Worm (Caenorhabditis elegans) whole organism, L3 larva: ENCODE data around the gene lido-5.
A peak's percentile ranks its signal among the peaks of the same experiment; 100 is the strongest.
"Not testable (repeated sequence)": the region's sequence is repeated elsewhere in the genome, so short reads cannot be mapped to it uniquely, and the experiment has no call there.

Experiments
- R02D3.7 ChIP-seq: fragments of 150-350 bp; optimal IDR thresholded peaks from 2 replicates; lab custom pipeline; 2014; ENCODE audit warnings: missing biosample characterization, missing genetic modification characterization
- ama-1 ChIP-seq: fragments of 150-350 bp; optimal IDR thresholded peaks from 2 replicates; lab custom pipeline; 2018
- ceh-16 ChIP-seq: sonication (generic microtip); optimal IDR thresholded peaks from 2 replicates; lab custom pipeline; 2017; ENCODE audit warnings: missing biosample characterization, missing genetic modification characterization
- ceh-28 ChIP-seq: fragments of 150-350 bp; optimal IDR thresholded peaks from 2 replicates; lab custom pipeline; 2014; ENCODE audit warnings: missing biosample characterization, missing genetic modification reagents, missing genetic modification characterization
- daf-12 ChIP-seq: fragments of 150-350 bp; optimal IDR thresholded peaks from 2 replicates; lab custom pipeline; 2014; ENCODE audit warnings: missing biosample characterization, missing genetic modification reagents, missing genetic modification characterization
- egl-27 ChIP-seq: sonication (generic microtip); optimal IDR thresholded peaks from 4 replicates; lab custom pipeline; 2017; ENCODE audit warnings: missing biosample characterization, missing genetic modification reagents, missing genetic modification characterization
- egl-5 ChIP-seq: fragments of 150-350 bp; optimal IDR thresholded peaks from 2 replicates; lab custom pipeline; 2017; ENCODE audit warnings: missing biosample characterization, missing genetic modification reagents, missing genetic modification characterization, inconsistent platforms
- elt-1 ChIP-seq: fragments of 150-350 bp; optimal IDR thresholded peaks from 2 replicates; lab custom pipeline; 2014; ENCODE audit warnings: missing biosample characterization, missing genetic modification characterization
- elt-2 ChIP-seq: sonication (generic microtip); optimal IDR thresholded peaks from 2 replicates; lab custom pipeline; 2016; ENCODE audit warnings: missing genetic modification reagents, mild to moderate bottlenecking, missing genetic modification characterization, missing compliant biosample characterization
- elt-3 ChIP-seq, 3 experiments: fragments of 150-350 bp in 1 of 3; sonication (generic microtip) in 2 of 3; optimal IDR thresholded peaks; 2 replicates in 2 of 3; 4 replicates in 1 of 3; lab custom pipeline; 2014 to 2017; ENCODE audit warnings: missing biosample characterization in 3 of 3, missing genetic modification characterization in 3 of 3
- eor-1 ChIP-seq, 2 experiments: fragments of 150-350 bp; optimal IDR thresholded peaks; 2 replicates each; lab custom pipeline; 2014 to 2018; ENCODE audit warnings: missing biosample characterization in 2 of 2, missing genetic modification characterization in 2 of 2
- fkh-2 ChIP-seq: fragments of 150-350 bp; optimal IDR thresholded peaks from 2 replicates; lab custom pipeline; 2014; ENCODE audit warnings: missing biosample characterization, missing genetic modification reagents, missing genetic modification characterization
- hmg-11 ChIP-seq: sonication (generic microtip); optimal IDR thresholded peaks from 2 replicates; lab custom pipeline; 2016; ENCODE audit warnings: missing genetic modification characterization, missing compliant biosample characterization
- jun-1 ChIP-seq: fragments of 150-350 bp; optimal IDR thresholded peaks from 2 replicates; lab custom pipeline; 2014; ENCODE audit warnings: missing biosample characterization, missing genetic modification reagents, missing genetic modification characterization
- lin-39 ChIP-seq: fragments of 150-350 bp; optimal IDR thresholded peaks from 2 replicates; lab custom pipeline; 2018; ENCODE audit warnings: missing biosample characterization, missing genetic modification reagents, missing genetic modification characterization
- lsy-12 ChIP-seq: sonication (generic microtip); optimal IDR thresholded peaks from 2 replicates; lab custom pipeline; 2016; ENCODE audit warnings: mild to moderate bottlenecking, missing genetic modification characterization, missing compliant biosample characterization
- nfya-1 ChIP-seq: sonication (generic microtip); optimal IDR thresholded peaks from 2 replicates; lab custom pipeline; 2017; ENCODE audit warnings: missing genetic modification characterization, mild to moderate bottlenecking, missing compliant biosample characterization, antibody characterized with exemption, moderate library complexity; ENCODE audit not compliant: insufficient read depth
- nhr-11 ChIP-seq: fragments of 150-350 bp; optimal IDR thresholded peaks from 2 replicates; lab custom pipeline; 2014; ENCODE audit warnings: missing biosample characterization, missing genetic modification characterization
- nhr-12 ChIP-seq: fragments of 150-350 bp; optimal IDR thresholded peaks from 2 replicates; lab custom pipeline; 2014; ENCODE audit warnings: missing biosample characterization, missing genetic modification characterization
- nhr-23 ChIP-seq: fragments of 150-350 bp; optimal IDR thresholded peaks from 2 replicates; lab custom pipeline; 2014; ENCODE audit warnings: missing biosample characterization, missing genetic modification reagents, missing genetic modification characterization
- nhr-237 ChIP-seq: fragments of 150-350 bp; optimal IDR thresholded peaks from 2 replicates; lab custom pipeline; 2014; ENCODE audit warnings: missing biosample characterization, missing genetic modification characterization
- nhr-28 ChIP-seq: fragments of 150-350 bp; optimal IDR thresholded peaks from 2 replicates; lab custom pipeline; 2014; ENCODE audit warnings: missing biosample characterization, missing genetic modification characterization
- nhr-43 ChIP-seq: sonication (generic microtip); optimal IDR thresholded peaks from 2 replicates; lab custom pipeline; 2016; ENCODE audit warnings: mild to moderate bottlenecking, missing genetic modification characterization, missing compliant biosample characterization; ENCODE audit not compliant: poor library complexity, severe bottlenecking
- nhr-67 ChIP-seq: fragments of 150-350 bp; optimal IDR thresholded peaks from 2 replicates; lab custom pipeline; 2014; ENCODE audit warnings: missing biosample characterization, missing genetic modification characterization
- nhr-76 ChIP-seq: fragments of 150-350 bp; sonication (generic microtip); optimal IDR thresholded peaks from 5 replicates; lab custom pipeline; 2014; ENCODE audit warnings: missing biosample characterization, missing genetic modification characterization
- pha-4 ChIP-seq: fragments of 150-350 bp; optimal IDR thresholded peaks from 2 replicates; lab custom pipeline; 2014; ENCODE audit warnings: missing biosample characterization, missing genetic modification reagents, missing genetic modification characterization
- pqm-1 ChIP-seq: fragments of 150-350 bp; optimal IDR thresholded peaks from 2 replicates; lab custom pipeline; 2017; ENCODE audit warnings: missing biosample characterization, missing genetic modification characterization, inconsistent platforms
- sea-2 ChIP-seq: fragments of 150-350 bp; sonication (generic microtip); optimal IDR thresholded peaks from 4 replicates; lab custom pipeline; 2014; ENCODE audit warnings: missing biosample characterization, missing genetic modification reagents, missing genetic modification characterization
- skn-1 ChIP-seq: fragments of 150-350 bp; optimal IDR thresholded peaks from 2 replicates; lab custom pipeline; 2014; ENCODE audit warnings: missing biosample characterization, missing genetic modification characterization
- tbx-2 ChIP-seq: sonication (generic microtip); optimal IDR thresholded peaks from 2 replicates; lab custom pipeline; 2016; ENCODE audit warnings: mild to moderate bottlenecking, missing genetic modification characterization, missing compliant biosample characterization
- unc-62 ChIP-seq: fragments of 150-350 bp; sonication (generic microtip); optimal IDR thresholded peaks from 4 replicates; lab custom pipeline; 2014; ENCODE audit warnings: missing biosample characterization, missing genetic modification reagents, missing genetic modification characterization
- ztf-11 ChIP-seq: fragments of 150-350 bp; optimal IDR thresholded peaks from 2 replicates; lab custom pipeline; 2014; ENCODE audit warnings: missing biosample characterization, missing genetic modification characterization
- ztf-4 ChIP-seq: fragments of 150-350 bp; optimal IDR thresholded peaks from 2 replicates; lab custom pipeline; 2014; ENCODE audit warnings: missing biosample characterization, missing genetic modification characterization

Gene lido-5

ce11 chrX:17135704-17136103, 25.2 kb upstream of the lido-5 start:
- TF ChIP-seq ceh-28 (tag; lab: Kevin White, UChicago) = no peak
- TF ChIP-seq nhr-12 = no peak
- no peak for TF ChIP-seq fkh-2
- TF ChIP-seq egl-5 (tag; lab: Kevin White, UChicago) = no peak
- TF ChIP-seq tbx-2 (tag; lab: Kevin White, UChicago) = no peak
- TF ChIP-seq pqm-1 (tag; lab: Kevin White, UChicago) = peak; percentile 40
- TF ChIP-seq lsy-12 (tag; lab: Kevin White, UChicago) = no peak
- peak; percentile 78 for TF ChIP-seq elt-2 (tag; lab: Kevin White, UChicago)
- no peak for TF ChIP-seq nhr-23 (tag; lab: Kevin White, UChicago)
- TF ChIP-seq ceh-16 (tag; lab: Kevin White, UChicago) = no peak
- TF ChIP-seq sea-2 (GFP tag; lab: Kevin White, UChicago) = no peak
- TF ChIP-seq ztf-4 = no peak
- TF ChIP-seq nfya-1 (tag; lab: Kevin White, UChicago) = no peak
- peak; percentile 13 for TF ChIP-seq jun-1 (tag; lab: Kevin White, UChicago)
- TF ChIP-seq egl-27 = no peak
- TF ChIP-seq R02D3.7 (tag; lab: Kevin White, UChicago) = no peak
- no peak for TF ChIP-seq ztf-11 (tag; lab: Kevin White, UChicago)
- no peak for TF ChIP-seq nhr-43 (tag; lab: Kevin White, UChicago)
- TF ChIP-seq pha-4 (tag; lab: Kevin White, UChicago) = peak; percentile 38
- no peak for TF ChIP-seq hmg-11 (tag; lab: Kevin White, UChicago)
- no peak for TF ChIP-seq nhr-11 (tag; lab: Kevin White, UChicago)
- peak; percentile 74 for TF ChIP-seq ama-1 (lab: Kevin White, UChicago)
- TF ChIP-seq nhr-237 (tag; lab: Kevin White, UChicago) = no peak
- no peak for TF ChIP-seq elt-1 (tag; lab: Kevin White, UChicago)
- no peak for TF ChIP-seq daf-12 (tag; lab: Kevin White, UChicago)
- TF ChIP-seq eor-1 (tag; optimal IDR thresholded peaks at IDR 0.05; lab: Kevin White, UChicago) = no peak
- TF ChIP-seq unc-62 (GFP tag; lab: Kevin White, UChicago) = no peak
- no peak for TF ChIP-seq nhr-67 (tag; lab: Kevin White, UChicago)

- TF ChIP-seq pha-4 (tag; lab: Kevin White, UChicago) (no peak), nhr-237 (tag; lab: Kevin White, UChicago) (no peak), nhr-76 (tag; lab: Kevin White, UChicago) (no peak), elt-3 (tag; optimal IDR thresholded peaks at IDR 0.05; lab: Kevin White, UChicago) (no peak), nhr-67 (tag; lab: Kevin White, UChicago) (no peak), tbx-2 (tag; lab: Kevin White, UChicago) (no peak), lin-39 (tag; lab: Kevin White, UChicago) (no peak), elt-2 (tag; lab: Kevin White, UChicago) (no peak), skn-1 (no peak), lsy-12 (tag; lab: Kevin White, UChicago) (no peak), nhr-43 (tag; lab: Kevin White, UChicago) (no peak), nhr-28 (tag; lab: Kevin White, UChicago) (no peak)
Measured at ce11 chrX:17134427-17134826, 24.0 kb upstream of the lido-5 start, which contains the start of gene K09E3.7. Gene K09E3.7, minus strand, starts transcription at chrX:17134527.

DNA sequence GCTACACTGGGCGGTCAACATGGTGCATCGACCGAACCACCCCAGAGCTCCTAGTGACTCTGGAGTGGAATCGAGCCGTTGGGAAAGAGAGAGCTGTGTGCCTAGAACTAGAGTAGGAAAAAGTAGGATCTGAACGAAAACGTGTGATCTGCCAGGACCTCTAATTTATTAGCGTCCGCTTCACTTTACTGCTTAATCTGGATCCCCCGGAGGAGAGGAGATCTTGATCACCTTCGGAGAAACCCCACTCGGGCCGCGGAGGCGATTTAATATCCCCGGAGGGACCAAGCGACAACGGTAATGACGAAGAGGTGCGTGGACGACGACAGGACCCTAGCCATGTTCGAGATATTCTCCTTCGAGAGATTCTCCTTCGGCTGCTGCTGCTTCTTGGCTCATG, 6.9 kb upstream of the lido-5 start, which contains the start of gene K09E3.2:
TSS of gene K09E3.2 (plus strand) at position 301 of the 400 bp plus-strand sequence.
- TF ChIP-seq ama-1 (lab: Kevin White, UChicago); nfya-1 (tag; lab: Kevin White, UChicago); elt-3 (tag; optimal IDR thresholded peaks at IDR 0.05; lab: Kevin White, UChicago): not testable (repeated sequence)

DNA sequence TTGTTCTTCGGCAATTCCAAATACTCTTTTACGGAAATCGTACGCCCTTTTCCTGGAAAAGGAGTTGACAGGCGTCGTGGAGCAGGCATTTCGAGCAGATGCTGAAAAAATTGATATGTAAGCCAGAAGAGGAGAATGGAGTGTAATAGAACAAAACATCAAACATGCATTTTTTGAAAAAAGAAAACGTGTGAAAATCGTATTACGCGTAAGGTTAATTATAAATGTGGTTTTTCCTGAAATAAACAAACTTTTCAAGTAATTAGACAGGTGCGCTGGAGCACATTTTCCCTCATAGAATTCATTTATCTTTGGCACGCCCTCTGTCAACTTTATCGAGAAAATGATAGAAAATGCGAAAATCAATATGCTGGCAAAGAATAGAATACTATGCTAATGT, 4.6 kb upstream of the lido-5 start, which contains the start of gene lido-6:
TSS of gene lido-6 (minus strand) at position 101 of the 400 bp plus-strand sequence.
- no peak for TF ChIP-seq tbx-2 (tag; lab: Kevin White, UChicago)
- TF ChIP-seq nhr-12 = no peak
- TF ChIP-seq pqm-1 (tag; lab: Kevin White, UChicago) = no peak
- no peak for TF ChIP-seq egl-27
- TF ChIP-seq nhr-237 (tag; lab: Kevin White, UChicago) = no peak
- TF ChIP-seq ama-1 (lab: Kevin White, UChicago) = no peak
- no peak for TF ChIP-seq nhr-11 (tag; lab: Kevin White, UChicago)
- no peak for TF ChIP-seq sea-2 (GFP tag; lab: Kevin White, UChicago)
- no peak for TF ChIP-seq hmg-11 (tag; lab: Kevin White, UChicago)
- no peak for TF ChIP-seq nfya-1 (tag; lab: Kevin White, UChicago)
- TF ChIP-seq ztf-4 = no peak
- TF ChIP-seq, all 47 proteins: peak for 0
